Worm (Caenorhabditis elegans) whole organism, L1 larva: ENCODE results near the gene str-214.

Source experiments
- C04F5.9 ChIP-seq: sonication (generic microtip); optimal IDR thresholded peaks from 2 replicates; lab custom pipeline; 2016; ENCODE audit warnings: missing genetic modification characterization, missing compliant biosample characterization
- F16B12.6 ChIP-seq: fragments of 150-350 bp; optimal IDR thresholded peaks from 2 replicates; lab custom pipeline; 2014; ENCODE audit warnings: missing biosample characterization, missing genetic modification characterization
- Y116A8C.19 ChIP-seq: sonication (generic microtip); optimal IDR thresholded peaks from 2 replicates; lab custom pipeline; 2016; ENCODE audit warnings: missing compliant biosample characterization, missing genetic modification characterization, borderline replicate concordance
- alr-1 ChIP-seq: fragments of 200-800 bp; sonication (Bioruptor generic); optimal IDR thresholded peaks from 2 replicates; lab custom pipeline; 2018; ENCODE audit warnings: borderline replicate concordance, mild to moderate bottlenecking, missing genetic modification characterization, missing compliant biosample characterization
- aly-2 ChIP-seq: fragments of 150-350 bp; optimal IDR thresholded peaks from 2 replicates; lab custom pipeline; 2014; ENCODE audit warnings: missing biosample characterization, missing genetic modification characterization
- ceh-63 ChIP-seq: fragments of 200-800 bp; sonication (Bioruptor generic); optimal IDR thresholded peaks from 2 replicates; lab custom pipeline; 2018; ENCODE audit warnings: mild to moderate bottlenecking, missing genetic modification characterization, missing compliant biosample characterization
- ces-1 ChIP-seq: fragments of 150-350 bp; optimal IDR thresholded peaks from 2 replicates; lab custom pipeline; 2014; ENCODE audit warnings: missing biosample characterization, missing genetic modification reagents, missing genetic modification characterization
- dpl-1 ChIP-seq, 3 experiments: fragments of 150-350 bp in 2 of 3; sonication (generic microtip) in 1 of 3; optimal IDR thresholded peaks; 2 replicates each; lab custom pipeline; 2014 to 2017; ENCODE audit warnings: missing biosample characterization in 3 of 3, missing genetic modification characterization in 3 of 3, missing genetic modification reagents in 3 of 3
- dsc-1 ChIP-seq: sonication (generic microtip); optimal IDR thresholded peaks from 2 replicates; lab custom pipeline; 2016; ENCODE audit warnings: mild to moderate bottlenecking, missing genetic modification characterization, missing compliant biosample characterization
- efl-1 ChIP-seq, 4 experiments: fragments of 150-350 bp; optimal IDR thresholded peaks in 3 of 4; peaks in 1 of 4; 1 replicate in 1 of 4; 2 replicates in 3 of 4; lab custom pipeline; 2014; ENCODE audit warnings: missing biosample characterization in 2 of 4, missing genetic modification characterization in 2 of 4, missing genetic modification reagents in 2 of 4
- egl-13 ChIP-seq: sonication (generic microtip); optimal IDR thresholded peaks from 2 replicates; lab custom pipeline; 2016; ENCODE audit warnings: missing genotype, missing genetic modification reagents, missing genetic modification characterization, missing compliant biosample characterization
- elt-2 ChIP-seq: sonication (generic microtip); optimal IDR thresholded peaks from 2 replicates; lab custom pipeline; 2016; ENCODE audit warnings: missing genetic modification characterization, mild to moderate bottlenecking, inconsistent platforms, missing compliant biosample characterization, missing genetic modification reagents
- elt-3 ChIP-seq, 6 experiments: fragments of 150-350 bp in 1 of 6; sonication (generic microtip); optimal IDR thresholded peaks; 2 replicates each; lab custom pipeline; 2017 to 2018; ENCODE audit warnings: missing biosample characterization in 6 of 6, missing genetic modification characterization in 6 of 6, inconsistent platforms in 1 of 6
- ets-5 ChIP-seq: fragments of 200-800 bp; sonication (Bioruptor generic); IDR thresholded peaks from 2 replicates; pipeline ENCODE4 v1.3.6; 2022; ENCODE audit warnings: missing genetic modification characterization, missing compliant biosample characterization
- fkh-4 ChIP-seq: sonication (generic microtip); optimal IDR thresholded peaks from 2 replicates; lab custom pipeline; 2016; ENCODE audit warnings: missing compliant biosample characterization, missing genetic modification characterization, borderline replicate concordance
- fos-1 ChIP-seq: fragments of 150-350 bp; optimal IDR thresholded peaks from 2 replicates; lab custom pipeline; 2014; ENCODE audit warnings: missing biosample characterization, missing genetic modification characterization
- hlh-4 ChIP-seq: sonication (generic microtip); optimal IDR thresholded peaks from 2 replicates; lab custom pipeline; 2016; ENCODE audit warnings: mild to moderate bottlenecking, missing genetic modification characterization, missing compliant biosample characterization
- hpl-2 ChIP-seq: fragments of 150-350 bp; optimal IDR thresholded peaks from 2 replicates; lab custom pipeline; 2014; ENCODE audit warnings: missing biosample characterization, missing genetic modification reagents, missing genetic modification characterization
- lin-15B ChIP-seq: fragments of 150-350 bp; sonication (generic microtip); optimal IDR thresholded peaks from 3 replicates; lab custom pipeline; 2014; ENCODE audit warnings: missing biosample characterization, missing genetic modification characterization
- lin-35 ChIP-seq, 2 experiments: fragments of 150-350 bp; optimal IDR thresholded peaks; 2 replicates each; lab custom pipeline; 2014; ENCODE audit warnings: missing biosample characterization in 2 of 2, missing genetic modification characterization in 2 of 2, missing genetic modification reagents in 2 of 2
- lin-39 ChIP-seq: fragments of 150-350 bp; optimal IDR thresholded peaks from 2 replicates; lab custom pipeline; 2014; ENCODE audit warnings: missing biosample characterization, missing genetic modification reagents, missing genetic modification characterization
- lir-3 ChIP-seq: sonication (generic microtip); optimal IDR thresholded peaks from 2 replicates; lab custom pipeline; 2016; ENCODE audit warnings: mild to moderate bottlenecking, missing genetic modification characterization, moderate library complexity, missing compliant biosample characterization; ENCODE audit not compliant: poor library complexity
- mep-1 ChIP-seq: fragments of 150-350 bp; optimal IDR thresholded peaks from 2 replicates; lab custom pipeline; 2014; ENCODE audit warnings: missing biosample characterization, missing genetic modification characterization
- nhr-11 ChIP-seq: fragments of 150-350 bp; optimal IDR thresholded peaks from 2 replicates; lab custom pipeline; 2014; ENCODE audit warnings: missing biosample characterization, missing genetic modification characterization
- nhr-20 ChIP-seq: sonication (generic microtip); optimal IDR thresholded peaks from 2 replicates; lab custom pipeline; 2016; ENCODE audit warnings: mild to moderate bottlenecking, missing genetic modification characterization, missing compliant biosample characterization
- nhr-84 ChIP-seq: sonication (generic microtip); optimal IDR thresholded peaks from 2 replicates; lab custom pipeline; 2017; ENCODE audit warnings: missing biosample characterization, missing genetic modification characterization
- nhr-85 ChIP-seq: sonication (generic microtip); peaks from one replicate; lab custom pipeline; 2016; ENCODE audit warnings: missing genetic modification characterization, inconsistent platforms, missing compliant biosample characterization
- rnt-1 ChIP-seq: sonication (generic microtip); optimal IDR thresholded peaks from 2 replicates; lab custom pipeline; 2016; ENCODE audit warnings: mild to moderate bottlenecking, missing genetic modification characterization, moderate library complexity, missing compliant biosample characterization
- skn-1 ChIP-seq: fragments of 150-350 bp; optimal IDR thresholded peaks from 2 replicates; lab custom pipeline; 2014; ENCODE audit warnings: missing biosample characterization, missing genetic modification characterization
- sptf-1 ChIP-seq: fragments of 150-350 bp; optimal IDR thresholded peaks from 2 replicates; lab custom pipeline; 2014; ENCODE audit warnings: missing biosample characterization, missing genetic modification characterization
- unc-130 ChIP-seq: fragments of 150-350 bp; optimal IDR thresholded peaks from 2 replicates; lab custom pipeline; 2017; ENCODE audit warnings: missing biosample characterization, missing genetic modification characterization, inconsistent platforms
- unc-30 ChIP-seq: sonication (generic microtip); optimal IDR thresholded peaks from 2 replicates; lab custom pipeline; 2017; ENCODE audit warnings: missing biosample characterization, missing genetic modification characterization
- unc-98 ChIP-seq: fragments of 200-800 bp; sonication (Bioruptor generic); IDR thresholded peaks from 2 replicates; pipeline ENCODE4 v1.3.6; 2022; ENCODE audit warnings: missing genetic modification characterization, missing compliant biosample characterization
- zip-4 ChIP-seq: fragments of 200-800 bp; sonication (Bioruptor generic); optimal IDR thresholded peaks from 2 replicates; lab custom pipeline; 2018; ENCODE audit warnings: mild to moderate bottlenecking, missing genetic modification characterization, moderate library complexity, missing compliant biosample characterization

Gene str-214

ce11 chrV:16297070-16297469 is 18.0 kb upstream of the str-214 start, which contains the start of gene srbc-83:
TSS of gene srbc-83 (plus strand) at chrV:16297370.
- TF ChIP-seq unc-130 (tag; lab: Kevin White, UChicago) (no peak), unc-30 (tag; lab: Kevin White, UChicago) (no peak), hpl-2 (no peak), aly-2 (no peak), rnt-1 (no peak), ces-1 (GFP tag; lab: Kevin White, UChicago) (no peak), Y116A8C.19 (no peak), lin-35 (GFP tag; optimal IDR thresholded peaks at IDR 0.05; lab: Kevin White, UChicago) (no peak), elt-3 (tag; optimal IDR thresholded peaks at IDR 0.05; lab: Kevin White, UChicago) (no peak), dsc-1 (tag; lab: Kevin White, UChicago) (no peak), skn-1 (tag; lab: Kevin White, UChicago) (no peak), nhr-85 (tag; lab: Kevin White, UChicago) (no peak), dpl-1 (GFP tag; optimal IDR thresholded peaks at IDR 0.05; lab: Kevin White, UChicago) (no peak)

ce11 chrV:16298669-16299068 is 16.4 kb upstream of the str-214 start, which contains the start of gene srbc-84:
TSS of gene srbc-84 (plus strand) at chrV:16298969.
- no peak for TF ChIP-seq lin-15B (tag; lab: Kevin White, UChicago)
- no peak for TF ChIP-seq egl-13 (tag; lab: Kevin White, UChicago)
- no peak for TF ChIP-seq unc-130 (tag; lab: Kevin White, UChicago)

- TF ChIP-seq F16B12.6 (tag; lab: Kevin White, UChicago) = peak; percentile 29
- TF ChIP-seq nhr-20 (tag; lab: Kevin White, UChicago) = no peak
Observed at ce11 chrV:16299834-16300233, 15.3 kb upstream of the str-214 start.

ce11 chrV:16300276-16300675 is 14.8 kb upstream of the str-214 start, which contains the start of gene srbc-82:
TSS of gene srbc-82 (plus strand) at chrV:16300576.
- TF ChIP-seq nhr-11 (tag; lab: Kevin White, UChicago) (no peak), aly-2 (no peak), lin-39 (tag; lab: Kevin White, UChicago) (no peak), ceh-63 (no peak), C04F5.9 (tag; lab: Kevin White, UChicago) (no peak), mep-1 (tag; lab: Kevin White, UChicago) (no peak), elt-2 (tag; lab: Kevin White, UChicago) (no peak), unc-98 (no peak), hlh-4 (no peak), ces-1 (GFP tag; lab: Kevin White, UChicago) (no peak), ets-5 (GFP tag; lab: Robert Waterston, UW) (no peak), sptf-1 (tag; lab: Kevin White, UChicago) (no peak), elt-3 (tag; optimal IDR thresholded peaks at IDR 0.05; lab: Kevin White, UChicago) (no peak), fos-1 (tag; lab: Kevin White, UChicago) (no peak), lir-3 (no peak), alr-1 (tag; lab: Kevin White, UChicago) (no peak), zip-4 (GFP tag; lab: Kevin White, UChicago) (no peak), hpl-2 (no peak), nhr-84 (tag; lab: Kevin White, UChicago) (no peak)

ce11 chrV:16302439-16302838 is 12.7 kb upstream of the str-214 start, which contains the start of the genes C31A11.13 and oac-6:
TSS of gene C31A11.13 (minus strand) at chrV:16302551.
TSS of gene oac-6 (plus strand) at chrV:16302717.
- no peak for TF ChIP-seq efl-1 (optimal IDR thresholded peaks at IDR 0.05; lab: Kevin White, UChicago)
- peak in 1 of 2 experiments; percentile 31 for TF ChIP-seq efl-1 (GFP tag; optimal IDR thresholded peaks at IDR 0.05 in 1 of 2; lab: Kevin White, UChicago)
- no peak for TF ChIP-seq unc-130 (tag; lab: Kevin White, UChicago)
- TF ChIP-seq elt-2 (tag; lab: Kevin White, UChicago) = peak; percentile 43
- no peak for TF ChIP-seq fkh-4 (tag; lab: Kevin White, UChicago)
